Fruit fly (Drosophila melanogaster) Kc167 (cell line): Measurements from ENCODE around the gene bchs.

Experiments used
- Myc ChIP-seq: fragments of >200 bp; optimal IDR thresholded peaks from 2 replicates; lab custom pipeline; 2017; ENCODE audit warnings: missing external identifiers
- Sin3A ChIP-seq: fragments of >200 bp; optimal IDR thresholded peaks from 2 replicates; lab custom pipeline; 2018; ENCODE audit warnings: missing external identifiers
- h ChIP-seq: fragments of >200 bp; optimal IDR thresholded peaks from 3 replicates; lab custom pipeline; 2018; ENCODE audit warnings: missing external identifiers
- insv ChIP-seq: fragments of >200 bp; optimal IDR thresholded peaks from 3 replicates; lab custom pipeline; 2018; ENCODE audit warnings: missing external identifiers
- psq ChIP-seq: fragments of >200 bp; optimal IDR thresholded peaks from 2 replicates; lab custom pipeline; 2017; ENCODE audit warnings: missing external identifiers
- ttk ChIP-seq: sonication (Bioruptor generic); optimal IDR thresholded peaks from 2 replicates; lab custom pipeline; 2017; ENCODE audit warnings: missing external identifiers

Gene bchs

dm6 chr2L:5890556-5890955, 16.4 kb upstream of the bchs start:
- no peak for TF ChIP-seq psq (lab: Kevin White, UChicago)
- TF ChIP-seq Myc (lab: Kevin White, UChicago) = no peak
- TF ChIP-seq Sin3A = no peak
- TF ChIP-seq ttk = no peak
- TF ChIP-seq insv (lab: Kevin White, UChicago) = no peak
- TF ChIP-seq h (lab: Kevin White, UChicago) = no peak

- TF ChIP-seq Sin3A (no peak), psq (lab: Kevin White, UChicago) (no peak), insv (lab: Kevin White, UChicago) (no peak), Myc (lab: Kevin White, UChicago) (no peak), ttk (no peak), h (lab: Kevin White, UChicago) (no peak)
Measured at dm6 chr2L:5892762-5893161, 14.2 kb upstream of the bchs start, which contains the start of gene Acp26Ab. TSS of gene Acp26Ab (minus strand) at chr2L:5892862.

dm6 chr2L:5893796-5894195, 13.2 kb upstream of the bchs start, which contains the start of gene Acp26Aa:
TSS of gene Acp26Aa (minus strand) at chr2L:5893896.
- TF ChIP-seq psq (lab: Kevin White, UChicago) (no peak), ttk (no peak), Sin3A (no peak), h (lab: Kevin White, UChicago) (no peak), insv (lab: Kevin White, UChicago) (no peak), Myc (lab: Kevin White, UChicago) (no peak)

- TF ChIP-seq Sin3A (no peak), psq (lab: Kevin White, UChicago) (no peak), h (lab: Kevin White, UChicago) (no peak), ttk (no peak), Myc (lab: Kevin White, UChicago) (no peak), insv (lab: Kevin White, UChicago) (no peak)
Measured at dm6 chr2L:5894533-5894932, 12.4 kb upstream of the bchs start.

- no peak for TF ChIP-seq Myc (lab: Kevin White, UChicago)
Measured at dm6 chr2L:5899170-5899708, 7.7 kb upstream of the bchs start.

- no peak for TF ChIP-seq insv (lab: Kevin White, UChicago)
- TF ChIP-seq psq (lab: Kevin White, UChicago) = no peak
Measured at dm6 chr2L:5901553-5901952, 5.4 kb upstream of the bchs start.

dm6 chr2L:5902898-5903297, 4.1 kb upstream of the bchs start:
- TF ChIP-seq Myc (lab: Kevin White, UChicago) = no peak
- no peak for TF ChIP-seq ttk
- TF ChIP-seq Sin3A = no peak
- TF ChIP-seq h (lab: Kevin White, UChicago) = no peak
- no peak for TF ChIP-seq insv (lab: Kevin White, UChicago)
- no peak for TF ChIP-seq psq (lab: Kevin White, UChicago)

- TF ChIP-seq h (lab: Kevin White, UChicago) (no peak), ttk (no peak), Sin3A (no peak), Myc (lab: Kevin White, UChicago) (no peak), insv (lab: Kevin White, UChicago) (no peak), psq (lab: Kevin White, UChicago) (no peak)
Measured at dm6 chr2L:5904585-5904984, 2.4 kb upstream of the bchs start, which contains the start of gene CG9021. TSS of gene CG9021 (minus strand) at chr2L:5904689.

- TF ChIP-seq Myc (lab: Kevin White, UChicago) (no peak), psq (lab: Kevin White, UChicago) (no peak), Sin3A (no peak), ttk (no peak), insv (lab: Kevin White, UChicago) (no peak), h (lab: Kevin White, UChicago) (no peak)
Measured at dm6 chr2L:5910189-5910588, 3.2 kb downstream of the bchs start, which contains the start of gene CG14000. TSS of gene CG14000 (minus strand) at chr2L:5910289.

- TF ChIP-seq ttk (no peak), insv (lab: Kevin White, UChicago) (no peak), psq (lab: Kevin White, UChicago) (no peak), Sin3A (no peak), h (lab: Kevin White, UChicago) (no peak), Myc (lab: Kevin White, UChicago) (no peak)
Measured at dm6 chr2L:5923603-5924138, 16.7 kb downstream of the bchs start, which contains the start of gene CG9016. TSS of gene CG9016 (minus strand) at chr2L:5923653.

dm6 chr2L:5925164-5925563, 18.2 kb downstream of the bchs start:
- no peak for TF ChIP-seq Sin3A
- no peak for TF ChIP-seq insv (lab: Kevin White, UChicago)
- TF ChIP-seq h (lab: Kevin White, UChicago) = no peak
- TF ChIP-seq ttk = no peak
- TF ChIP-seq Myc (lab: Kevin White, UChicago) = no peak
- no peak for TF ChIP-seq psq (lab: Kevin White, UChicago)

- TF ChIP-seq ttk = no peak
- no peak for TF ChIP-seq psq (lab: Kevin White, UChicago)
Measured at dm6 chr2L:5925637-5926036, 18.7 kb downstream of the bchs start, which contains the start of gene dsf. TSS of gene dsf (plus strand) at chr2L:5925937.

dm6 chr2L:5927363-5927762, 20.4 kb downstream of the bchs start:
- TF ChIP-seq insv (lab: Kevin White, UChicago) (no peak), Sin3A (no peak), h (lab: Kevin White, UChicago) (no peak), ttk (no peak), Myc (lab: Kevin White, UChicago) (no peak)
